Worm (Caenorhabditis elegans): ENCODE measurements around the gene F53F4.12.
A peak's percentile ranks its signal among the peaks of the same experiment; 100 is the strongest.

F53F4.12 gene

ce11 chrV:13625517-13626097 lies at the start of gene F53F4.12, which contains the start of gene nduv-2:
Gene F53F4.12 (plus strand): TSS chrV:13626047.
Gene nduv-2 (minus strand): TSS chrV:13625567.
- peak; percentile 4 for TF ChIP-seq ceh-2 (tag; optimal IDR thresholded peaks at IDR 0.05)
- no peak for TF ChIP-seq sdc-2 (tag; optimal IDR thresholded peaks at IDR 0.05)
- no peak for TF ChIP-seq zip-5 (tag; optimal IDR thresholded peaks at IDR 0.05)
- peak; percentile 58 for TF ChIP-seq ceh-31 (tag; optimal IDR thresholded peaks at IDR 0.05)
- no peak for TF ChIP-seq F13H6.1 (tag; optimal IDR thresholded peaks at IDR 0.05)
- peak; percentile 12 for TF ChIP-seq unc-42 (tag; optimal IDR thresholded peaks at IDR 0.05)
- peak; percentile 34 for TF ChIP-seq ets-4 (tag; optimal IDR thresholded peaks at IDR 0.05)
- no peak for TF ChIP-seq sox-4 (tag; optimal IDR thresholded peaks at IDR 0.05)
- peak; percentile 36 for TF ChIP-seq tbx-2 (tag; optimal IDR thresholded peaks at IDR 0.05)

ce11 chrV:13576828-13577227 lies 49.0 kb upstream of the F53F4.12 start:
- TF ChIP-seq madf-2 (tag; optimal IDR thresholded peaks at IDR 0.05): no peak
- no peak for TF ChIP-seq pros-1 (tag; optimal IDR thresholded peaks at IDR 0.05)
- TF ChIP-seq mec-3 (tag; optimal IDR thresholded peaks at IDR 0.05; ENCODE audit: borderline replicate concordance): no peak
- no peak for TF ChIP-seq Y22D7AL.16 (tag; optimal IDR thresholded peaks at IDR 0.05)
- no peak for TF ChIP-seq ceh-18 (tag; optimal IDR thresholded peaks at IDR 0.05)
- no peak for TF ChIP-seq C38D4.7 (GFP tag; optimal IDR thresholded peaks at IDR 0.05)
- TF ChIP-seq elt-2 (tag; optimal IDR thresholded peaks at IDR 0.05): no peak
- no peak for TF ChIP-seq sox-2 (GFP tag; IDR thresholded peaks at IDR 0.05)
- TF ChIP-seq gmeb-2 (tag; optimal IDR thresholded peaks at IDR 0.05): no peak
- TF ChIP-seq elt-4 (tag; optimal IDR thresholded peaks at IDR 0.05): no peak
- TF ChIP-seq ceh-24 (tag; optimal IDR thresholded peaks at IDR 0.05): no peak
- no peak for TF ChIP-seq eyg-1 (tag; optimal IDR thresholded peaks at IDR 0.05)
- no peak for TF ChIP-seq dmd-4 (tag; optimal IDR thresholded peaks at IDR 0.05; ENCODE audit: borderline replicate concordance)
- TF ChIP-seq ceh-34 (tag; optimal IDR thresholded peaks at IDR 0.05): no peak
- TF ChIP-seq pha-4 (tag; optimal IDR thresholded peaks at IDR 0.05): no peak
- no peak for TF ChIP-seq unc-3 (GFP tag; conservative IDR thresholded peaks at IDR 0.05)
- no peak for TF ChIP-seq unc-3 (tag; optimal IDR thresholded peaks at IDR 0.05)
- TF ChIP-seq pha-2 (tag; optimal IDR thresholded peaks at IDR 0.05): no peak
- TF ChIP-seq K02D7.2 (tag; optimal IDR thresholded peaks at IDR 0.05): no peak
- no peak for TF ChIP-seq dve-1 (tag; optimal IDR thresholded peaks at IDR 0.05)

- no peak for TF ChIP-seq unc-3 (GFP tag; conservative IDR thresholded peaks at IDR 0.05)
- TF ChIP-seq unc-3 (tag; optimal IDR thresholded peaks at IDR 0.05): no peak
- TF ChIP-seq ceh-14 (tag; optimal IDR thresholded peaks at IDR 0.05): no peak
- no peak for TF ChIP-seq elt-4 (tag; optimal IDR thresholded peaks at IDR 0.05)
- TF ChIP-seq unc-55 (GFP tag; optimal IDR thresholded peaks at IDR 0.05): no peak
- TF ChIP-seq npax-4 (tag; optimal IDR thresholded peaks at IDR 0.05): no peak
- TF ChIP-seq ceh-24 (tag; optimal IDR thresholded peaks at IDR 0.05): no peak
- no peak for TF ChIP-seq hlh-13 (GFP tag; optimal IDR thresholded peaks at IDR 0.05)
- TF ChIP-seq madf-2 (tag; optimal IDR thresholded peaks at IDR 0.05): no peak
- TF ChIP-seq pag-3 (tag; optimal IDR thresholded peaks at IDR 0.05; ENCODE audit: borderline replicate concordance): no peak
- TF ChIP-seq pha-4 (tag; optimal IDR thresholded peaks at IDR 0.05): no peak
- TF ChIP-seq ahr-1 (tag; optimal IDR thresholded peaks at IDR 0.05): no peak
- no peak for TF ChIP-seq lim-6 (tag; optimal IDR thresholded peaks at IDR 0.05)
Observed at ce11 chrV:13577463-13577862, 48.4 kb upstream of the F53F4.12 start.

- TF ChIP-seq dmd-4 (tag; optimal IDR thresholded peaks at IDR 0.05; ENCODE audit: borderline replicate concordance) (no peak), nhr-11 (tag; optimal IDR thresholded peaks at IDR 0.05) (no peak), fkh-10 (GFP tag; optimal IDR thresholded peaks at IDR 0.05) (no peak), npax-4 (tag; optimal IDR thresholded peaks at IDR 0.05) (no peak), ceh-45 (GFP tag; IDR thresholded peaks at IDR 0.05) (no peak), elt-2 (tag; optimal IDR thresholded peaks at IDR 0.05) (no peak), Y22D7AL.16 (tag; optimal IDR thresholded peaks at IDR 0.05) (no peak), gmeb-2 (tag; optimal IDR thresholded peaks at IDR 0.05) (no peak), mec-3 (tag; optimal IDR thresholded peaks at IDR 0.05; ENCODE audit: borderline replicate concordance) (no peak), pha-2 (tag; optimal IDR thresholded peaks at IDR 0.05) (no peak), lim-6 (tag; optimal IDR thresholded peaks at IDR 0.05) (no peak), ceh-14 (tag; optimal IDR thresholded peaks at IDR 0.05) (no peak), hlh-15 (tag; optimal IDR thresholded peaks at IDR 0.05) (no peak)
Observed at ce11 chrV:13578637-13579036, 47.2 kb upstream of the F53F4.12 start, which contains the start of gene C50B8.6. Gene C50B8.6 (plus strand): TSS chrV:13578972.

Measured in whole organism, late embryonic.